Fruit fly (Drosophila melanogaster): ENCODE measurements around the gene CG14395.

DNA sequence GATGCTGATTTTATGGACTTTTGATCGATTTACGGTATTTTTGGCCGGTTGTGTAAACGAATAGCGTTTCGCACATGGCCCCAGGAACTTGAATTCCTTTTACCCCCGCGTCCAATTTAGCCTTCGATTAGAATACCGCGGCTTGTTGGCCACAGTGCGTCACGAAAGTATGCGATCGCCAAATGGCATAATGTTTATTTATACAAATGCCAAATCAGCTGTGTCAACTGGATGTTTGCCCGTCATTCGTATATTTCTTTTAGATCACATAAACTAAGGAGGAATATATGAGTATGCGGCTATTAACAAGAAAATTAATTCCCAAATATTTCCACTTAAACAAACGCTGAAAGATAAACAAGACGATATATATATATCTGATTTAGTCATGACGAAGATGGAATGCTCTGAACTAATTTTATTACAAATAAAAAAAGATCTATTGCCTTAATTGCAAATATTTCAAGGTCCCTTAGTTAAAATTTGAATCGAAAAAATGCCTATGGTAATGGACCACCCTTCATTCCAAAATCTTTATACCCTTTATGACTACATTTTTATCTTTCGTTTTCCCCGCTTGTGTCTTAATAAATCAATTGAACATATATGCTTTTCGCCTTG is 5.6 kb upstream of the CG14395 start:
- TF ChIP-seq usp (GFP tag; optimal IDR thresholded peaks at IDR 0.05) (no peak), EcR (GFP tag; optimal IDR thresholded peaks at IDR 0.05) (no peak)
